Worm (Caenorhabditis elegans) whole organism, L4/young adult: ENCODE results near the gene Y6E2A.5.
"Not testable (repeated sequence)": the region's sequence is repeated elsewhere in the genome, so short reads cannot be mapped to it uniquely, and the experiment has no call there.

Experiments
- W03F9.2 ChIP-seq: fragments of 150-350 bp; optimal IDR thresholded peaks from 2 replicates; lab custom pipeline; 2014; ENCODE audit warnings: missing biosample characterization, missing genetic modification characterization
- dao-5 ChIP-seq: sonication (generic microtip); optimal IDR thresholded peaks from 2 replicates; lab custom pipeline; 2016; ENCODE audit warnings: missing genotype, missing genetic modification characterization, moderate library complexity, missing compliant biosample characterization
- him-1 ChIP-seq: sonication (generic microtip); optimal IDR thresholded peaks from 2 replicates; lab custom pipeline; 2016; ENCODE audit warnings: missing genotype, missing genetic modification reagents, missing genetic modification characterization, missing compliant biosample characterization

Y6E2A.5 gene

DNA sequence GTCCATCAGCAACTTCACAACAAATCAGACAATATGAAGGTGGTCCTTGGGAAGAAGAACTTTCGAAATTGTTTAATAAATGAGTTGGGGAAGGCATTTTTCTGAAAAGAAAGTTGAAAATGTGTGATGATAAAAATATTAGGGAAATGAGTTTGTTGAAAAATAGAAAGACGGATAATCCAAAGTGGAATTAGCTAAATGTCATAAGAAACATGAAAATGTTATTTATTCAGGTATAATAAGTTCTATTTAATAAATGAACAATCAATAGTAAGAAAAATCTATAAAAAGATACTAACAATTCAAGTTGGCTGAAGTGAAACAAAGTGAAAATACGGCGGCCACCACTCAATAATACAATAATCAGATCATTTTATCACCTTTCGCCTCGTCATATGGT, 16.2 kb downstream of the Y6E2A.5 start, which contains the start of gene nhr-53:
Gene nhr-53, minus strand, starts transcription at position 101 of the 400 bp plus-strand sequence.
- TF ChIP-seq dao-5 (no peak), W03F9.2 (tag; lab: Kevin White, UChicago) (no peak), him-1 (no peak)

DNA sequence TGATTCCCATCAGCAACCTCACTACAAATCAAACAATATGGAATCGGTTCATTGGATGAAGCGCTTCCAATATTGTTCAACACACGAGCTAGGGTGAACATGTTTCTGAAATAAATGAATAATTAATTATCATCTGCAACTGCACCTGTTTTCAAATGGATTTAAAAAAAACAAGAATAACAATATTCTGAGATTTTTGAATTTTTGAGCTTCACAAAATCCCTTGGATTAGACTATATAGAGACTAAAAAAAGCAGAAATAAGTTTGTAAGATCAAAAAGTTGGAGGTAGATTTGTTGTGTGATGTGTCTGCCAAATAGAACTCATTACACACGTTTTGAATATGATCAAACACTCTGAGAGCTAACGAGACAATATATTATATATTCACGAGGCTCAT, 18.7 kb downstream of the Y6E2A.5 start, which contains the start of gene nhr-199:
Gene nhr-199, minus strand, starts transcription at position 101 of the 400 bp plus-strand sequence.
- TF ChIP-seq him-1, result no peak
- TF ChIP-seq dao-5, result no peak
- no peak for TF ChIP-seq W03F9.2 (tag; lab: Kevin White, UChicago)

DNA sequence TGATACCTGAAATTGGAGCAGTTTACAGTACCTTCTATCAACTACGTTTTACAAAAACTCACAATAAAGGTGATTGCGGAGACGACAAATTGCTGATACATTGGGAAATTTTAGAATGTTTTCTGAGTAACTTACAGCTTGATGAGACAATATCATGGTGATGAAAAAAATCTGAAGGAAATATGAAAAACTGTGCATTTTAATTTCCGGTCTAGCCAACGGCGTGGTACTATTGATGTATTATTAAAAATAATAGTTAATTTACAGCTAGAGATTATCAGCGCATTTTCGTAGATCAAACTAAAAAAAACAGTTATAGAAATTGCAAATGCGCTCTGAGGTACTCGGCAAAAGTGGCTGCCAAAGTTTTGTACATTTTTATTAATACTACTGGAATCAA, 20.4 kb downstream of the Y6E2A.5 start, which contains the start of gene srx-29:
Gene srx-29, minus strand, starts transcription at position 101 of the 400 bp plus-strand sequence.
- TF ChIP-seq dao-5, result no peak
- TF ChIP-seq him-1, result no peak
- TF ChIP-seq W03F9.2 (tag; lab: Kevin White, UChicago), result no peak

DNA sequence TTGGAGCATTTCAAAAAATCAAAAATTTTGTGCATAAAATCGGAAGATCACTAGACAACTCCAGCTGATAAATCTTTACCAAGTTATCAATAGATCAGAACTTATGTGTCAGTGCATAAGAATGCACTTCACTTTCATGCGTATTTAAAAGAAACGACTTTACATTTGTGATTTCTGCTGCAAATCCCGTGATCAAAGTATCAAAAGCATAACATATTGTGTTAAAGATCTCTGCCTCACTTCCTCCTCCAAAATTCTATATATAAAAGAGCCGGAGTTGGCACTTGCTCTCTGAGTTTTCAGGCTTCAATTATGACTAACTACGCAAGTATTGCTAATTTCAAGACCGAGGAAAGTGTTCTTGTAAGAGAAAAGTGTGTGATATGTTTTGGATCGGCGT, 24.8 kb downstream of the Y6E2A.5 start, which contains the start of gene nhr-198:
Gene nhr-198, plus strand, starts transcription at position 313 of the 400 bp plus-strand sequence.
- TF ChIP-seq dao-5, result no peak
- TF ChIP-seq him-1, result no peak
- no peak for TF ChIP-seq W03F9.2 (tag; lab: Kevin White, UChicago)

DNA sequence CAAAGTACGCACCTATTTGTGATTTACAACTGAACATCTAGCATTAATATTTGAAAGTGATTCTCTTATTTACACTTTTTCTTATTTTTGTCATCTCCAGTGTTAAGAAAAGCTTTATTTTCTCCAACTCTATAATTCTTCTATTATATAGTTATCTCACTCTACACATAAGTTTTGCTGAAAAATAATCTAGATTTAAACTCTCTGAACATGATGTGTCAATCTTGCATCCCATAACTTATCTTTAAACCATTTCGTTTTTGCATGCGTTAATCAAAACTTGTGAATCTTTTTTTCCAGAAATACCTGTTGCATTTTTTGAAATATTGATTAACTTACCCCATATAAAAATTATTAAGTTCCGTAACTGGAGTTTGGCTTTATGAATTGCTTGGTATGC, 28.5 kb downstream of the Y6E2A.5 start, which contains the start of gene nhr-268:
Gene nhr-268, plus strand, starts transcription at position 301 of the 400 bp plus-strand sequence.
- TF ChIP-seq him-1, result no peak
- TF ChIP-seq dao-5, result no peak

DNA sequence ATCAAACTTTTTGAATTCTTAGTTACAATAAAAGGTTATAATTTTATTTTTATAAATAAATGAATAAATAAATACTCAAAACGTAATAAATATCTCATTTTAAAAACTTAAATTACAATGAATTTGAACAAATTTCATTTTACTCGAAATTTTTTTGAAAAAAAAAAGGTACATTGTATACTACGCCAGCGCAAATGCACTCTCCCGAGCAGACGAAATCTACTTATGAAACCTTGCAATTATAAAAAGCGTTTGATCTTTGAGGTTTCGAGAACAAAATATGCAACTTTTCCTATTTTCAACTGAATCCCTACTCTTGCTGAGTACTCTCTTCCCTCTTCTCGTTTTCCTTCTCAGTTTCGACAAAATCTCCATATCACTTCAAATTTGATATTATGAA, 30.8 kb downstream of the Y6E2A.5 start, which contains the start of gene nhr-197:
Gene nhr-197, plus strand, starts transcription at position 301 of the 400 bp plus-strand sequence.
- TF ChIP-seq dao-5 (no peak), him-1 (no peak), W03F9.2 (tag; lab: Kevin White, UChicago) (no peak)

- TF ChIP-seq him-1 (no peak), W03F9.2 (tag; lab: Kevin White, UChicago) (no peak), dao-5 (no peak)
These were observed 32.9 kb downstream of the Y6E2A.5 start, which contains the start of gene nhr-196 for ce11 chrV:15685599-15685998. Gene nhr-196 (plus strand): TSS chrV:15685716.

ce11 chrV:15677222-15677621, 41.2 kb downstream of the Y6E2A.5 start, which contains the start of gene nhr-52:
Gene nhr-52 (plus strand): TSS chrV:15677522.
- no peak for TF ChIP-seq dao-5
- no peak for TF ChIP-seq him-1
- no peak for TF ChIP-seq W03F9.2 (tag; lab: Kevin White, UChicago)

DNA sequence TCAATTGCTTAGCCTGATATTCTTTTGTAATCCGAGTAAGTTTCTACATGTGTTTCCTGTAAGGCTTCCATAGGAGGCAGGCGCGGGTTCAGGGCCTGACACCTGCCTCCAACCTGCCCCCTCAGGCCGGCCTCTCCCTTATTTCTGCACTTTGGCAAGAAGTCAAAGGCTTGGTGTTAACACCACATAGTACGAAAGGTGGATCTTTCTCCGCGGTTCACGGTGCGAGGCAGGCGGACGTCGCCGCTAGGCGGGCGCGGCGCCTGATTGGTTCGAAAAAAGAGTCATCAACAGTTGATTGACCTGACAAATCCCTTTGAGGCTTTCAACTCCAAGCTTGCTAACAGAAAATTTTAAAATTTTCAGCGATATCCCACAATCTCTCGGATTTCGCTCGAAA, 43.6 kb downstream of the Y6E2A.5 start:
- TF ChIP-seq W03F9.2 (tag; lab: Kevin White, UChicago) (no peak), dao-5 (no peak), him-1 (no peak)

DNA sequence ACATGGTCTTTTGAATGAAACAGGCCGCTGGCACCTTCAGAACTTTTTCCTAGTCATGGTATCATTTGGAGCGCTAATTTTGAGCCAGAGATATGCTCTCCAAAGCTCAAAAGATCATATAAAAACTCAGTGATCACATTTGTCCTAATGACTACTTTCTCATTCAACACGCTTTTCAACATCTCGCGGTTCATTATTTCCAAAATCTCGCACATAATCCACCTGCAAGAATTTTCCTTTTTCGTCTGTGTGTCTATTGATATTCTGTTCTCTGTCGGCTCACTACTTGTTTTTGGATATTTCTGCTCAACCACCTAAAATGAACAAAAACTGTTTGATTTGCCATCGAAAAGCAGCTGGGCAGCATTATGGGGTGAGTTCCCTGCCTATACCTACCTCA, 44.8 kb downstream of the Y6E2A.5 start, which contains the start of gene nhr-51:
Gene nhr-51, plus strand, starts transcription at position 301 of the 400 bp plus-strand sequence.
- TF ChIP-seq him-1 (no peak), W03F9.2 (tag; lab: Kevin White, UChicago) (no peak), dao-5 (no peak)

- not testable (repeated sequence) for TF ChIP-seq him-1; W03F9.2 (tag; lab: Kevin White, UChicago); dao-5
These were observed 48.3 kb downstream of the Y6E2A.5 start, which contains the start of gene K06B4.15 for ce11 chrV:15670139-15670538. Gene K06B4.15 (plus strand): TSS chrV:15670439.

DNA sequence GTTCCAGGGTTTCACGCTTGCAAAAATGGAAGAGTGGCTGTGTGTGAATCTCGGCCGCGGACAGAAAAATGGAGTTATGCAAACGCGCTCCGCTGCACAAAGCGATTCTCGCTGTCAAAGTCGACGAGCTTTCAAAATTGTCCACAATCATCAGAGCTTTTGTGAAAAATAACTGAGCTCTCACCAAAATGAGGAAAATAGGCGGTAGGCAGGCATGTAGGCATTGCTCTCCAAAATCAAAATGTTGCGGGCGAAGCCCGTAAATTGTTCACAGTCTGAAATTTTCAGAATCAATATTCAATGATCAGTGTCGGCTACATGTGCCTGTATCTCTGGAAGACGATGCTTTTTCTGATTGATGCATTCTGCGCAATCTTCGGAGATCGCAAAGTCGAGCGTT, 49.6 kb downstream of the Y6E2A.5 start, which contains the start of gene K06B4.4:
Gene K06B4.4, plus strand, starts transcription at position 301 of the 400 bp plus-strand sequence.
- TF ChIP-seq W03F9.2 (tag; lab: Kevin White, UChicago) (no peak), dao-5 (no peak), him-1 (no peak)

- not testable (repeated sequence) for TF ChIP-seq him-1; dao-5; W03F9.2 (tag; lab: Kevin White, UChicago)
These were observed 50.3 kb downstream of the Y6E2A.5 start, which contains the start of gene F53E4.1 for ce11 chrV:15668200-15668599. Gene F53E4.1 (minus strand): TSS chrV:15668300.

DNA sequence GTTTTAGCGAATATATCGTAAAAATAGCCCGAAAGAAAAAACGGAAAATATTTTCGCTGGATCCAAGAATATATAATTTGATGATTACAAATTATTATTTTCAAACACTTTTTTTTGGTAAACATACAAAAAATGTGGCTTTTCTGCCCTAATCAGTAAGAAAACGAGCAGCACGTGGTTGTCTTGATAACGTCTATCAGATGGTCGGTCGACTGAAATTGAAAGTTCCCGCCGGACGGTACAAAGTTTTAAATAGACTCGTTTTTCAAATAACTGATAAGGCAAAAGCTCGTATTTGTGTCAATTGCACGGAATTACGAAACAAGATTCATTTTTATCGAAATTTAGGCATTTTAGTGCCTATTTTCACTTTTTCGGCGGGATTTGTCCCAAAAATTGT, 51.7 kb downstream of the Y6E2A.5 start:
- no peak for TF ChIP-seq him-1
- TF ChIP-seq W03F9.2 (tag; lab: Kevin White, UChicago), result no peak
- TF ChIP-seq dao-5, result no peak
